Fruit fly (Drosophila melanogaster) whole organism, prepupa: Measurements from ENCODE around the gene CG2663.

Experiments
- Blimp-1 ChIP-seq: fragments of 200-800 bp; sonication (Bioruptor generic); optimal IDR thresholded peaks from 3 replicates; lab custom pipeline; 2017; ENCODE audit warnings: missing biosample characterization, missing genetic modification characterization, mild to moderate bottlenecking, moderate library complexity, missing genetic modification reagents
- CG10669 ChIP-seq: fragments of 200-800 bp; sonication (Bioruptor generic); optimal IDR thresholded peaks from 3 replicates; lab custom pipeline; 2018; ENCODE audit warnings: missing biosample characterization, mild to moderate bottlenecking, missing genetic modification characterization, moderate library complexity
- CG11294 ChIP-seq: fragments of 200-800 bp; sonication (Bioruptor generic); IDR thresholded peaks from 2 replicates; pipeline ENCODE4 v1.3.6; 2022; ENCODE audit warnings: missing biosample characterization, missing genetic modification characterization
- CG1621 ChIP-seq: fragments of 200-800 bp; sonication (Bioruptor generic); optimal IDR thresholded peaks from 3 replicates; lab custom pipeline; 2018; ENCODE audit warnings: missing biosample characterization, mild to moderate bottlenecking, missing genetic modification characterization
- CG16779 ChIP-seq: fragments of 200-800 bp; sonication (Bioruptor generic); optimal IDR thresholded peaks from 3 replicates; lab custom pipeline; 2017; ENCODE audit warnings: missing biosample characterization, mild to moderate bottlenecking, missing genetic modification characterization
- CG3032 ChIP-seq: fragments of 200-800 bp; optimal IDR thresholded peaks from 2 replicates; lab custom pipeline; 2019; ENCODE audit warnings: missing biosample characterization, mild to moderate bottlenecking, missing genetic modification characterization, moderate library complexity
- CG31627 ChIP-seq: fragments of 200-800 bp; sonication (Bioruptor generic); optimal IDR thresholded peaks from 3 replicates; lab custom pipeline; 2016; ENCODE audit warnings: missing biosample characterization, missing genetic modification characterization
- CG34406 ChIP-seq: fragments of 200-800 bp; sonication (Bioruptor generic); optimal IDR thresholded peaks from 3 replicates; lab custom pipeline; 2016; ENCODE audit warnings: missing biosample characterization, missing genetic modification characterization
- CG3919 ChIP-seq: fragments of 200-800 bp; sonication (Bioruptor generic); optimal IDR thresholded peaks from 3 replicates; lab custom pipeline; 2016; ENCODE audit warnings: missing biosample characterization, missing genetic modification characterization
- CG6276 ChIP-seq: fragments of 200-800 bp; sonication (Bioruptor generic); optimal IDR thresholded peaks from 2 replicates; lab custom pipeline; 2017; ENCODE audit warnings: missing biosample characterization, mild to moderate bottlenecking, missing genetic modification characterization
- CG6792 ChIP-seq: fragments of 200-800 bp; sonication (Bioruptor generic); optimal IDR thresholded peaks from 3 replicates; lab custom pipeline; 2016; ENCODE audit warnings: missing biosample characterization, missing genetic modification characterization
- CG6808 ChIP-seq: fragments of 200-800 bp; sonication (Bioruptor generic); optimal IDR thresholded peaks from 3 replicates; lab custom pipeline; 2017; ENCODE audit warnings: missing biosample characterization, missing genetic modification characterization, mild to moderate bottlenecking, moderate library complexity, missing genetic modification reagents
- CG6854 ChIP-seq: fragments of 200-800 bp; sonication (Bioruptor generic); optimal IDR thresholded peaks from 2 replicates; lab custom pipeline; 2017; ENCODE audit warnings: missing biosample characterization, mild to moderate bottlenecking, missing genetic modification characterization
- CG8632 ChIP-seq: fragments of 200-800 bp; sonication (Bioruptor generic); optimal IDR thresholded peaks from 3 replicates; lab custom pipeline; 2016; ENCODE audit warnings: missing biosample characterization, missing genetic modification characterization
- CG9139 ChIP-seq: fragments of 200-800 bp; sonication (Bioruptor generic); optimal IDR thresholded peaks from 3 replicates; lab custom pipeline; 2017; ENCODE audit warnings: missing biosample characterization, mild to moderate bottlenecking, missing genetic modification characterization
- Eip75B ChIP-seq: fragments of 200-800 bp; sonication (Bioruptor generic); optimal IDR thresholded peaks from 3 replicates; lab custom pipeline; 2016; ENCODE audit warnings: missing biosample characterization, missing genetic modification characterization
- Eip78C ChIP-seq: fragments of 200-800 bp; sonication (Bioruptor generic); peaks from one replicate; lab custom pipeline; 2016; ENCODE audit warnings: missing biosample characterization, missing genetic modification characterization
- Eip93F ChIP-seq: fragments of 200-800 bp; sonication (Bioruptor generic); optimal IDR thresholded peaks from 2 replicates; lab custom pipeline; 2016; ENCODE audit warnings: missing biosample characterization, mild to moderate bottlenecking, missing genetic modification characterization
- Ets21C ChIP-seq: fragments of 200-800 bp; sonication (Bioruptor generic); optimal IDR thresholded peaks from 3 replicates; lab custom pipeline; 2016; ENCODE audit warnings: missing biosample characterization, missing genetic modification characterization
- Gug ChIP-seq: fragments of 200-800 bp; sonication (Bioruptor generic); IDR thresholded peaks from 2 replicates; pipeline ENCODE4 v1.3.6; 2022; ENCODE audit warnings: missing biosample characterization, missing genetic modification characterization
- Hr38 ChIP-seq: sonication (Bioruptor generic); optimal IDR thresholded peaks from 2 replicates; lab custom pipeline; 2016; ENCODE audit warnings: missing biosample characterization, missing genetic modification characterization
- Hr39 ChIP-seq: fragments of 200-800 bp; sonication (Bioruptor generic); optimal IDR thresholded peaks from 2 replicates; lab custom pipeline; 2016; ENCODE audit warnings: missing biosample characterization, missing genetic modification characterization
- Hr4 ChIP-seq: fragments of 200-800 bp; sonication (Bioruptor generic); optimal IDR thresholded peaks from 3 replicates; lab custom pipeline; 2016; ENCODE audit warnings: missing biosample characterization, missing genetic modification characterization
- Met ChIP-seq: fragments of 200-800 bp; sonication (Bioruptor generic); optimal IDR thresholded peaks from 3 replicates; lab custom pipeline; 2016; ENCODE audit warnings: missing biosample characterization, missing genetic modification characterization
- OdsH ChIP-seq: fragments of 200-800 bp; sonication (Bioruptor generic); optimal IDR thresholded peaks from 3 replicates; lab custom pipeline; 2016; ENCODE audit warnings: missing biosample characterization, missing genetic modification characterization
- Smox ChIP-seq: fragments of 200-800 bp; sonication (Bioruptor generic); optimal IDR thresholded peaks from 3 replicates; lab custom pipeline; 2016; ENCODE audit warnings: missing biosample characterization, missing genetic modification characterization
- Sox14 ChIP-seq: fragments of 200-800 bp; sonication (Bioruptor generic); optimal IDR thresholded peaks from 3 replicates; lab custom pipeline; 2016; ENCODE audit warnings: missing biosample characterization, missing genetic modification characterization
- Sox15 ChIP-seq: fragments of 200-800 bp; sonication (Bioruptor generic); optimal IDR thresholded peaks from 3 replicates; lab custom pipeline; 2016; ENCODE audit warnings: missing biosample characterization, missing genetic modification characterization
- achi ChIP-seq: fragments of 200-800 bp; sonication (Bioruptor generic); optimal IDR thresholded peaks from 3 replicates; lab custom pipeline; 2016; ENCODE audit warnings: missing biosample characterization, missing genetic modification characterization
- acj6 ChIP-seq: fragments of 200-800 bp; sonication (Bioruptor generic); optimal IDR thresholded peaks from 3 replicates; lab custom pipeline; 2016; ENCODE audit warnings: missing biosample characterization, missing genetic modification characterization
- cyc ChIP-seq: fragments of 200-800 bp; sonication (Bioruptor generic); optimal IDR thresholded peaks from 3 replicates; lab custom pipeline; 2016; ENCODE audit warnings: missing biosample characterization, missing genetic modification characterization
- dsx ChIP-seq: fragments of 200-800 bp; optimal IDR thresholded peaks from 3 replicates; lab custom pipeline; 2019; ENCODE audit warnings: missing biosample characterization, mild to moderate bottlenecking, missing genetic modification characterization, moderate library complexity; ENCODE audit not compliant: poor library complexity, severe bottlenecking
- eg ChIP-seq: fragments of 200-800 bp; sonication (Bioruptor generic); IDR thresholded peaks from 3 replicates; pipeline ENCODE4 v1.3.6; 2022; ENCODE audit warnings: missing biosample characterization, missing genetic modification characterization
- esn ChIP-seq: fragments of 200-800 bp; sonication (Bioruptor generic); optimal IDR thresholded peaks from 2 replicates; lab custom pipeline; 2016; ENCODE audit warnings: missing biosample characterization, mild to moderate bottlenecking, missing genetic modification characterization, moderate library complexity
- fd59A ChIP-seq: fragments of 200-800 bp; sonication (Bioruptor generic); optimal IDR thresholded peaks from 2 replicates; lab custom pipeline; 2017; ENCODE audit warnings: missing biosample characterization, mild to moderate bottlenecking, missing genetic modification characterization, missing genetic modification reagents
- fd85E ChIP-seq: fragments of 200-800 bp; sonication (Bioruptor generic); optimal IDR thresholded peaks from 3 replicates; lab custom pipeline; 2016; ENCODE audit warnings: missing biosample characterization, missing genetic modification characterization
- fkh ChIP-seq: fragments of 200-800 bp; sonication (Bioruptor generic); optimal IDR thresholded peaks from 3 replicates; lab custom pipeline; 2017; ENCODE audit warnings: missing biosample characterization, mild to moderate bottlenecking, missing genetic modification characterization, moderate library complexity
- lz ChIP-seq: fragments of 200-800 bp; sonication (Bioruptor generic); optimal IDR thresholded peaks from 3 replicates; lab custom pipeline; 2016; ENCODE audit warnings: missing biosample characterization, missing genetic modification characterization
- spab ChIP-seq: fragments of 200-800 bp; sonication (Bioruptor generic); optimal IDR thresholded peaks from 2 replicates; lab custom pipeline; 2017; ENCODE audit warnings: missing biosample characterization, mild to moderate bottlenecking, missing genetic modification characterization, missing genetic modification reagents
- ss ChIP-seq, 2 experiments: fragments of 200-800 bp; sonication (Bioruptor generic); optimal IDR thresholded peaks; 2 replicates in 1 of 2; 3 replicates in 1 of 2; lab custom pipeline; 2017 to 2018; ENCODE audit warnings: mild to moderate bottlenecking in 2 of 2, missing biosample characterization in 2 of 2, missing genetic modification characterization in 2 of 2, moderate library complexity in 1 of 2
- svp ChIP-seq: fragments of 200-800 bp; sonication (Bioruptor generic); peaks from one replicate; lab custom pipeline; 2016; ENCODE audit warnings: missing biosample characterization, missing genetic modification characterization
- topi ChIP-seq: fragments of 200-800 bp; sonication (Bioruptor generic); optimal IDR thresholded peaks from 3 replicates; lab custom pipeline; 2016; ENCODE audit warnings: missing biosample characterization, missing genetic modification characterization

The CG2663 gene

dm6 chr3R:5368170-5368781 is 35.7 kb downstream of the CG2663 start, which contains the start of gene Cerk (continued):
- TF ChIP-seq CG6808 (no peak), CG1621 (tag; lab: Kevin White, UChicago) (peak; percentile 40), CG16779 (tag; lab: Kevin White, UChicago) (no peak), CG11294 (GFP tag; lab: Robert Waterston, UW) (no peak), CG6854 (GFP tag; lab: Kevin White, UChicago) (peak; percentile 17), CG8632 (GFP tag; lab: Kevin White, UChicago) (no peak), cyc (no peak), Gug (GFP tag; lab: Robert Waterston, UW) (no peak), Sox15 (GFP tag; lab: Kevin White, UChicago) (no peak), CG3032 (tag; lab: Kevin White, UChicago) (no peak), Ets21C (no peak), esn (GFP tag; lab: Kevin White, UChicago) (no peak), Eip75B (GFP tag; lab: Kevin White, UChicago) (no peak), CG3919 (GFP tag; lab: Kevin White, UChicago) (peak; percentile 61), fd59A (GFP tag; lab: Kevin White, UChicago) (no peak), Eip93F (GFP tag; lab: Kevin White, UChicago) (no peak), Hr38 (GFP tag; lab: Kevin White, UChicago) (no peak), Hr4 (GFP tag; lab: Kevin White, UChicago) (no peak), acj6 (GFP tag; lab: Kevin White, UChicago) (no peak), svp (no peak), topi (GFP tag; lab: Kevin White, UChicago) (peak; percentile 13), lz (GFP tag; lab: Kevin White, UChicago) (peak; percentile 3), Sox14 (GFP tag; lab: Kevin White, UChicago) (peak; percentile 51), achi (no peak)

- TF ChIP-seq Eip78C: peak; percentile 67
- TF ChIP-seq CG6808: peak; percentile 41
- no peak for TF ChIP-seq topi (GFP tag; lab: Kevin White, UChicago)
- peak; percentile 50 to 59 for TF ChIP-seq ss (GFP tag; optimal IDR thresholded peaks at IDR 0.05; lab: Kevin White, UChicago)
- no peak for TF ChIP-seq Sox15 (GFP tag; lab: Kevin White, UChicago)
- TF ChIP-seq dsx (GFP tag; lab: Kevin White, UChicago): peak; percentile 24
- 0 out of 3 replicates have a peak, but pooled peaks have one; percentile 22 for TF ChIP-seq eg (GFP tag; lab: Robert Waterston, UW)
- peak; percentile 21 for TF ChIP-seq Blimp-1 (GFP tag; lab: Kevin White, UChicago)
- TF ChIP-seq CG6792 (GFP tag; lab: Kevin White, UChicago): no peak
- TF ChIP-seq spab (GFP tag; lab: Kevin White, UChicago): peak; percentile 19
- TF ChIP-seq CG3919 (GFP tag; lab: Kevin White, UChicago): no peak
- TF ChIP-seq OdsH (GFP tag; lab: Kevin White, UChicago): no peak
- peak; percentile 64 for TF ChIP-seq CG1621 (tag; lab: Kevin White, UChicago)
- TF ChIP-seq CG9139 (GFP tag; lab: Kevin White, UChicago): peak; percentile 69
- TF ChIP-seq Gug (GFP tag; lab: Robert Waterston, UW): no peak
- TF ChIP-seq fkh: peak; percentile 82
Measured at dm6 chr3R:5367512-5368169, 36.3 kb downstream of the CG2663 start.

dm6 chr3R:5364539-5365273 is 39.2 kb downstream of the CG2663 start:
- TF ChIP-seq topi (GFP tag; lab: Kevin White, UChicago): no peak
- no peak for TF ChIP-seq CG16779 (tag; lab: Kevin White, UChicago)
- TF ChIP-seq CG6276 (GFP tag; lab: Kevin White, UChicago): no peak
- TF ChIP-seq Smox: no peak
- TF ChIP-seq svp: peak; percentile 58
- peak; percentile 33 for TF ChIP-seq fkh
- TF ChIP-seq eg (GFP tag; lab: Robert Waterston, UW): no peak
- TF ChIP-seq fd59A (GFP tag; lab: Kevin White, UChicago): no peak
- no peak for TF ChIP-seq CG31627 (GFP tag; lab: Kevin White, UChicago)
- TF ChIP-seq Eip93F (GFP tag; lab: Kevin White, UChicago): peak; percentile 21
- TF ChIP-seq CG10669 (GFP tag; lab: Kevin White, UChicago): no peak
- no peak for TF ChIP-seq spab (GFP tag; lab: Kevin White, UChicago)
- no peak for TF ChIP-seq CG34406
- TF ChIP-seq CG11294 (GFP tag; lab: Robert Waterston, UW): no peak
- TF ChIP-seq achi: no peak
- TF ChIP-seq fd85E: no peak
- no peak for TF ChIP-seq acj6 (GFP tag; lab: Kevin White, UChicago)
- peak; percentile 3 for TF ChIP-seq esn (GFP tag; lab: Kevin White, UChicago)
- TF ChIP-seq Met (GFP tag; lab: Kevin White, UChicago): no peak
- TF ChIP-seq Hr39 (GFP tag; lab: Kevin White, UChicago): no peak
- no peak for TF ChIP-seq Hr38 (GFP tag; lab: Kevin White, UChicago)
- no peak for TF ChIP-seq Blimp-1 (GFP tag; lab: Kevin White, UChicago)
